Worm (Caenorhabditis elegans) whole organism, midembryonic: ENCODE data around the gene cwf-19L1.

Experiments used
- flt-1 ChIP-seq: fragments of 200-800 bp; sonication (Bioruptor generic); IDR thresholded peaks from 2 replicates; pipeline ENCODE4 v1.3.6; 2022; ENCODE audit warnings: missing genetic modification characterization, missing compliant biosample characterization
- med-1 ChIP-seq: sonication (generic microtip); optimal IDR thresholded peaks from 2 replicates; lab custom pipeline; 2017; ENCODE audit warnings: missing genetic modification characterization, mild to moderate bottlenecking, missing compliant biosample characterization, antibody characterized with exemption, missing genetic modification reagents; ENCODE audit not compliant: insufficient read depth

ce11 chrV:6117013-6117412 is 9.4 kb downstream of the cwf-19L1 start:
- TF ChIP-seq flt-1 (GFP tag; lab: Robert Waterston, UW): no peak
- no peak for TF ChIP-seq med-1 (GFP tag; lab: Kevin White, UChicago)
